Worm (Caenorhabditis elegans) whole organism, midembryonic: ENCODE results near the gene dkf-2.

ENCODE experiments used
- T22C8.4 ChIP-seq: fragments of 200-800 bp; sonication (Bioruptor generic); IDR thresholded peaks from 2 replicates; pipeline ENCODE4 v1.3.6; 2022; ENCODE audit warnings: missing genetic modification characterization, missing compliant biosample characterization
- cog-1 ChIP-seq: sonication (generic microtip); optimal IDR thresholded peaks from 2 replicates; lab custom pipeline; 2016; ENCODE audit warnings: missing genetic modification characterization, missing compliant biosample characterization
- flt-1 ChIP-seq: fragments of 200-800 bp; sonication (Bioruptor generic); IDR thresholded peaks from 2 replicates; pipeline ENCODE4 v1.3.6; 2022; ENCODE audit warnings: missing genetic modification characterization, missing compliant biosample characterization
- klf-2 ChIP-seq: fragments of 200-800 bp; sonication (Bioruptor generic); conservative IDR thresholded peaks from 2 replicates; pipeline ENCODE4 v1.3.6; 2022; ENCODE audit warnings: missing genetic modification reagents, missing genetic modification characterization, missing compliant biosample characterization
- med-1 ChIP-seq: sonication (generic microtip); optimal IDR thresholded peaks from 2 replicates; lab custom pipeline; 2017; ENCODE audit warnings: missing genetic modification characterization, mild to moderate bottlenecking, missing compliant biosample characterization, antibody characterized with exemption, missing genetic modification reagents; ENCODE audit not compliant: insufficient read depth
- ref-1 ChIP-seq: fragments of 200-800 bp; sonication (Bioruptor generic); conservative IDR thresholded peaks from 2 replicates; pipeline ENCODE4 v1.3.6; 2022; ENCODE audit warnings: missing genetic modification reagents, missing genetic modification characterization, missing compliant biosample characterization
- tab-1 ChIP-seq: fragments of 200-800 bp; sonication (Bioruptor generic); IDR thresholded peaks from 2 replicates; pipeline ENCODE4 v1.3.6; 2022; ENCODE audit warnings: missing genetic modification characterization, missing compliant biosample characterization
- ztf-23 ChIP-seq: fragments of 200-800 bp; sonication (Bioruptor generic); IDR thresholded peaks from 2 replicates; pipeline ENCODE4 v1.3.6; 2022; ENCODE audit warnings: missing genetic modification reagents, missing genetic modification characterization, missing compliant biosample characterization
- ztf-29 ChIP-seq: fragments of 200-800 bp; sonication (Bioruptor generic); IDR thresholded peaks from 2 replicates; pipeline ENCODE4 v1.3.6; 2022; ENCODE audit warnings: missing genetic modification reagents, missing genetic modification characterization, missing compliant biosample characterization

Gene dkf-2

DNA sequence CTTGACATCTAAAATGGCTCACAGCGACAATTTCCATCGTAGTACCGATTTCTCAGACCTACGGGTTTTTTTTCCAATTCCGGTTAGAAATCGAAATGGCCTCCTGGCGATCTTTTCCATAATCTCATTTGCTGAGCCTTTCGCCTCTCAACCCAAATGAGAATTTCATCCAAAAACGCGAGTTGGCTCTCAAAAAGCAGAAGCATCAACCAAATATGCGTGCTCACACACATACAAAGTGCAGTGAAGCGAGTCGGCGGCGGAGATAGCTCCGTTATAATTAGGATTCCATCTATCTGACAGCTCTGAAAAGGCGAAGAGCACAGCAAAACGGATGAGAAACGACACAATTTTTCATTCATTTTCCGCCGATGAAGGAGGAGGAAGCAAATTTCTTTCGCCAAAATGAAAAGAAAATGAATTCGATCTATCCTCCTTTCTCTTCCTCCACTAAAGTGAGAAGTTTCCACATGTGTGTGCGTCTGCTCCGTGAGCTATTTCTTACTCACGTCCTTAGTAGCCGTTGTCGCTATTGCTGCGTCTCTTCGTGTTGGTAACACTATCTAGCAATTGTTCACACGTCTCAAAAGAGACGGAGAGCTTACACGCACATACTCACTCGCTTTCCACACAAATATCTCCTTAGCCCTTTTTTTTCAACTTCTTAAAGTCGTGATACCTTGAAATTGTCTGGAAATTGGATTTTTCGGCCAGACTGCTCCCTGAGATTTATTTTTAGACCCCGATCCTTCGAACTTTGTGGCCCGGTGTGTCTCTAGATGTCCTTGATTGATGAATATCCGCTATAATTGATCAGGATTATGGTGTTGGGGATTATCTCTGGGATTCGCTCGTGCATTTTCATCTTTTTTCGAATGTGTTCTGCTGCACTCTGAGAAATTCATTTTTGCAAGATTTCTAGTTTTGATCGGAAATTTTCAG lies 4.9 kb downstream of the dkf-2 start:
- TF ChIP-seq T22C8.4 (no peak), klf-2 (GFP tag; lab: Robert Waterston, UW) (no peak), tab-1 (GFP tag; lab: Robert Waterston, UW) (no peak), ref-1 (GFP tag; lab: Robert Waterston, UW) (no peak), ztf-29 (GFP tag; lab: Robert Waterston, UW) (no peak), med-1 (GFP tag; lab: Kevin White, UChicago) (no peak), cog-1 (tag; lab: Kevin White, UChicago) (no peak), ztf-23 (GFP tag; lab: Robert Waterston, UW) (no peak)

DNA sequence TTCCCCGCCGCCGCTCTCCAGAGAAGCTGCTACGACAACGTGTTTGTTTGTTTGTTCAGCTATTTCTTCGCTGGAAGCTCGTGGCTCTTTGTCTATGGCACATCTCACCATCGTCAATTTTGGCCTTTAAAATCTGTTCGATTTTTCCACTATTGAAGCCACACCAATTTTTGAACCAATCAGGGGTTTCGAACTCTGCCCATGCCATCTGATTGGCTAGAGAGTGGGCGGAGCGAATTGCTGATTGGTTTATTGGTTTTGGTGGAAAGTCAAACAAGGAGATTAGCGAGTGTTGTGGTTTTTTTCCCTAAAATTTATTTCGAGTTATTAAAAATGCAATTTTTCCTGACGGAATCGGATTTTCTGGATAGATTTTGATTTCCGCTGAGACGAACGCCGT lies 8.7 kb downstream of the dkf-2 start:
- TF ChIP-seq ztf-29 (GFP tag; lab: Robert Waterston, UW) (no peak), ztf-23 (GFP tag; lab: Robert Waterston, UW) (no peak), klf-2 (GFP tag; lab: Robert Waterston, UW) (no peak), tab-1 (GFP tag; lab: Robert Waterston, UW) (no peak), med-1 (GFP tag; lab: Kevin White, UChicago) (no peak), flt-1 (GFP tag; lab: Robert Waterston, UW) (no peak), T22C8.4 (no peak), ref-1 (GFP tag; lab: Robert Waterston, UW) (no peak), cog-1 (tag; lab: Kevin White, UChicago) (no peak)

DNA sequence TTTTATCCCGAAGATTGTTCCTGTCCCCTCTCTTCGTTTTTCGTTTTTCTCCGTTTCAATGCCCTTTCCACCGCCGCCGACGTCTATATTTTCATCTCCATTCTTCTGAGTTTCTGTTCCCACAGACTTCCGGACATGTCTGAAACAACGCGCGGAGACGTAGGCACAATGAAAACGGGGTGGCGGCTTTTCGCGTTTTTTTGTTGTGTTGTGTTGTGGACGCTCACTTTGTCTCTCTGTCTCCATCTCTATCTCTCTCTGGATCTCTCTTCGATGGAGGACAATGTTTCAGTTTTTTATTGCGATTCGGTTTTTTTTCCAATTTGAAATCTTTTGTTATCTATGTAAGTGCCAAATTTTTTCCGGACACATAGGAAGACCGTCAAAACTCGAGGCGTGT lies 12.5 kb downstream of the dkf-2 start:
- no peak for TF ChIP-seq ztf-23 (GFP tag; lab: Robert Waterston, UW)

DNA sequence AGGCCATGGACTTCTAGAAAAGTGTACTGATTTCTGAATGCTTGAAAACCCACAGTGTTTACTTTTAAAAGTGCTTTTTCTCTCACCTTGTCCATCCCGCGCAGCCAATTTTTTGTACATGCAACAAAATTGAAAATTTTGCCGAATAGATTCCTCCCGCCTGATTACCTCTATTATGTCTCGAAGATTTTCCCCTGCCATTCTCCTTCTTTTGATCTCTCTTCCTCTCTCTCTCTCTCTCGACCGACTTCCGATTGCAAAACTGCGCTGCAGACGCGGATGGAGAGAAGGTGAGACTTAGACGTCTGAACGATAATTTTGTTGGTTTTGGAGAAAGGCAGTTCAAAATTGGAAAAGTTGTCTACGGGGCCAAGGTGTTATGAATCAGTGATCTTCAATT lies 27.0 kb downstream of the dkf-2 start:
- TF ChIP-seq ztf-23 (GFP tag; lab: Robert Waterston, UW) (no peak), ztf-29 (GFP tag; lab: Robert Waterston, UW) (no peak), ref-1 (GFP tag; lab: Robert Waterston, UW) (no peak), klf-2 (GFP tag; lab: Robert Waterston, UW) (no peak)

DNA sequence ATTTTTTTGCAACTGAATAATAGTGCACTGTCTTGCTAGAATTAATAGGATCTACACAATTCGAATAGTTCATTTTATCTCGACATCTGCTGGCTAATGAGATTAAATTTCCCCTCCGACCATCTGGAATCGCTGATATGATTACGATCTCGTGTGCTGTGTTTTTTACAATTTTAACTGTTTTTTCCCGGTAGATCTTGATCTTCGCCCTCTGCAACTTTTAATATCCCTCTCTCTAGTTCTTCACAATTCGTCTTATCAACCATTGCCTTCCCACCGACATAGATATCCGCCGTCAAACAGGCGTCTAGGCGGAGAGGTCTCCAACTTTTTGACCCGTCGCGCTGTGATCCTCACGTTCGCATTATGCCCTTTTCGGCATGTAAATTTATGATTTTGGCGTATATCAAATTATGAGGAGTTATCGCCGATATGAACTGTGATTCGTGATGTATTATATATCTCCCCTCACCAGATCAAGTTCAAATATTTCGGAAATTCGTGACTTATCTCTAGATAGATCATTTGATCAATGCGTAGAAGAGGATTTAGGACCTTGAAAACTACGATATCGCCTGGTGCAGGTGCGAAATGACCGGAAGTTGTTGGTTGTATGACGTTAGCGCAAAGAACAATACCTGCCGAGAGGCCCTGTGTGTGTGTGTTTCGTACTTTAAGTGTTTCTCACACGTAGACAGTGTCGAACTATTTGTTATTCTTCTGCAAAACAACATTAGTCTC lies 31.3 kb downstream of the dkf-2 start:
- TF ChIP-seq tab-1 (GFP tag; lab: Robert Waterston, UW) = no peak
- TF ChIP-seq med-1 (GFP tag; lab: Kevin White, UChicago) = no peak
- TF ChIP-seq cog-1 (tag; lab: Kevin White, UChicago) = no peak
- TF ChIP-seq T22C8.4 = no peak
- no peak for TF ChIP-seq flt-1 (GFP tag; lab: Robert Waterston, UW)
- TF ChIP-seq klf-2 (GFP tag; lab: Robert Waterston, UW) = no peak
- TF ChIP-seq ref-1 (GFP tag; lab: Robert Waterston, UW) = no peak
- no peak for TF ChIP-seq ztf-23 (GFP tag; lab: Robert Waterston, UW)
- TF ChIP-seq ztf-29 (GFP tag; lab: Robert Waterston, UW) = no peak

DNA sequence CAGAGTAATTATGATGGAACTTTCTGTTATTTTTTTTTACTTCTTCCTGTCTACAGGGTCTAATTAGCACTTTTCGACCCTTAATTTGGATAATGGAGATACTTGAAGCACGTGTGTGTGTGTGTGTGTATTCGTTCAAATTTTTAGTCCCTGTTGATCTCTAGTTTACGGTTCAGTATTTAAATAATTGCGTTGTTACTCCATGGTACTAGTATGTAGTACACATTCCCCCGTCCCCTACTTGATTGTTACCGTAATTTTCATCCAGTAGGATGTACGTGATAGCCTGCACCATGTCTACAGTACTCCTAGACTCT lies 31.8 kb downstream of the dkf-2 start:
- no peak for TF ChIP-seq ztf-23 (GFP tag; lab: Robert Waterston, UW)
- no peak for TF ChIP-seq med-1 (GFP tag; lab: Kevin White, UChicago)
- no peak for TF ChIP-seq klf-2 (GFP tag; lab: Robert Waterston, UW)
- TF ChIP-seq ztf-29 (GFP tag; lab: Robert Waterston, UW) = no peak
- TF ChIP-seq flt-1 (GFP tag; lab: Robert Waterston, UW) = no peak
- no peak for TF ChIP-seq cog-1 (tag; lab: Kevin White, UChicago)

DNA sequence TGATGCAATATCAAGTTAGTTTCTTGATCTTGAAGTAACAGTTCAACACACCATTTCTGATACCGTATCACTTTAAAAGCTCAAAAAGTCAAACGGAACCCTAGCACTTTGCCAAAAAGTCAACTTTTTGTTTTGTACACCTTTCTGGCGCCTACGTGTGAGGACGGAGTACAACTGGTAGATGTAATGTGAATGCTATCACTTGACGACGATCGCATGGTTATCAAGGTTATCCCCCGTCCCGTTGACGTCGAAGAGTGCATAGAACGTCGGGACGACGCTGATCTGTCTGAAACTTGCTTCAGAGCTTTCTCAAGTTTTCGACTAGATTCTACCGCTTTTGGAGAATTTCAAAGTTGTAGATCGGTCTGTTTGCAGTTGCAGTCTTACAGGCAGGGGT lies 32.5 kb downstream of the dkf-2 start:
- TF ChIP-seq cog-1 (tag; lab: Kevin White, UChicago) (no peak), T22C8.4 (no peak), ztf-29 (GFP tag; lab: Robert Waterston, UW) (no peak), tab-1 (GFP tag; lab: Robert Waterston, UW) (no peak), flt-1 (GFP tag; lab: Robert Waterston, UW) (no peak), ref-1 (GFP tag; lab: Robert Waterston, UW) (no peak), klf-2 (GFP tag; lab: Robert Waterston, UW) (no peak), med-1 (GFP tag; lab: Kevin White, UChicago) (no peak), ztf-23 (GFP tag; lab: Robert Waterston, UW) (no peak)

DNA sequence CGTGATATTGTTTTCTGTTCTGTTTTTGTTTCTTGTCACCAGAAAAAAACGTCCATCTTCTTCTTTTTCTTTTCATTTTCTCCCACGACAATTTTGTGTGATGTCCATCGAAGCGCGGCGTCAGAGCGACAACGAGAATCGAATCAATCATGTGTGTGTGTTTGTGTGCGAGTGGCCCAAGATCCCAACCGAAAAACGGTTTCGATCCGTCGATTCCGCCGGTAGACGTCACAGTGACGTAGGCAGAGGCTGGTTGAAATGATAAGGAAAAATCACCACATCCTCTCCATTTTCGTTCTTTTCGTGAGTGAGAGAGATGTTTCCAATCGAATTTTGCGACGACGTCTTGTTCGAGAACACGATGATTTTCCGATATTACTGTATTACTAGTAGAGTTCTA lies 33.1 kb downstream of the dkf-2 start:
- TF ChIP-seq klf-2 (GFP tag; lab: Robert Waterston, UW) (no peak), med-1 (GFP tag; lab: Kevin White, UChicago) (no peak), ztf-29 (GFP tag; lab: Robert Waterston, UW) (no peak), cog-1 (tag; lab: Kevin White, UChicago) (no peak), T22C8.4 (no peak), flt-1 (GFP tag; lab: Robert Waterston, UW) (no peak), ztf-23 (GFP tag; lab: Robert Waterston, UW) (no peak), tab-1 (GFP tag; lab: Robert Waterston, UW) (no peak)

DNA sequence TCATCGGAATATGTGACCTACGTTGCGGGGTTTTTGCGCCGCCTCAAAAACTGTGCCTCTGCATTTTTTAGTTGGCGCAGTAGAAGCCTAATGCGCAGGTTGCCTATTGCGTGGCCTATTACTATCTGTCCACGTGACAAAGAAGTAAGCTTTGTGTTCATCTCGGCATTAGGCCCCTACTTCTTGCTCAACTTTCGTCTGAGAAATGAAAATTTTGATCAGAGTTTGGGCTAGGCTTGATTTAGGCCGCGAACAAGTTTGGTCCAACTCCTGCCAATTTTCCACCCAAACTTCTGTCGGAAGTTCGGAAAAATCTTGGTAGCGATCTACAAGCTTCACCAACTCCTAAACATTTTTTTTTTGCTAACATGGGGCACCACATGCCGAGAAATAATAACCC lies 34.6 kb downstream of the dkf-2 start:
- TF ChIP-seq ztf-23 (GFP tag; lab: Robert Waterston, UW) (no peak), flt-1 (GFP tag; lab: Robert Waterston, UW) (no peak), ref-1 (GFP tag; lab: Robert Waterston, UW) (no peak), cog-1 (tag; lab: Kevin White, UChicago) (no peak), med-1 (GFP tag; lab: Kevin White, UChicago) (no peak), klf-2 (GFP tag; lab: Robert Waterston, UW) (no peak), T22C8.4 (no peak)
